Worm (Caenorhabditis elegans) whole organism, L2 larva: ENCODE results near the gene K11H3.5.

ENCODE experiments used
- nhr-10 ChIP-seq: sonication (generic microtip); optimal IDR thresholded peaks from 2 replicates; lab custom pipeline; 2017; ENCODE audit warnings: missing biosample characterization, missing genetic modification characterization
- nhr-237 ChIP-seq: fragments of 150-350 bp; optimal IDR thresholded peaks from 2 replicates; lab custom pipeline; 2014; ENCODE audit warnings: missing biosample characterization, missing genetic modification characterization
- nhr-25 ChIP-seq: fragments of 150-350 bp; sonication (generic microtip); optimal IDR thresholded peaks from 3 replicates; lab custom pipeline; 2014; ENCODE audit warnings: missing biosample characterization, missing genetic modification characterization

DNA sequence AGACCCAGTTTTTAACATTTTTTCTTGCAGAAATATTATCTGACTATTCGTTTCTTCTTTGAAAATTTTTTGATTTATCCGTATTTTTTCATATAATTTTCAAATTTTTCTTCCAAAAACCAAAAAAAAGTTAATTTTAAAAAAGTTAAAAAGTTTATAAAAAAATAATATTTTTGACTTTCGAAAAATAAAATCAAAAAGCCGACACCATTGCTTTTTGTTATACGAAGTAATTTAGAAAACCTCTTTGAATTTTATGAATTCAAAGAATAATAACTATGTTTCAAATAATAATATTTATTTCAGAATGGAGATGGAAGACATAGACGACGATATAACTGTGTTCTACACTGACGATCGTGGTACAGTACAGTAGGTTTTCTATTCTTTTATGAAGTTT lies 8.7 kb upstream of the K11H3.5 start, which contains the start of gene K11H3.8:
- no peak for TF ChIP-seq nhr-237 (tag; lab: Kevin White, UChicago)
- TF ChIP-seq nhr-25, result no peak
- TF ChIP-seq nhr-10 (tag; lab: Kevin White, UChicago), result no peak
